Worm (Caenorhabditis elegans) whole organism, L4 larva: ENCODE results near the gene B0252.5.

Experiments
- D1046.2 ChIP-seq: fragments of 200-800 bp; sonication (Bioruptor generic); IDR thresholded peaks from 2 replicates; pipeline ENCODE4 v1.3.6; 2022; ENCODE audit warnings: missing genetic modification characterization, missing compliant biosample characterization
- F37D6.2 ChIP-seq: sonication (generic microtip); optimal IDR thresholded peaks from 2 replicates; lab custom pipeline; 2016; ENCODE audit warnings: mild to moderate bottlenecking, missing genetic modification characterization, missing compliant biosample characterization
- F49E8.2 ChIP-seq: sonication (generic microtip); optimal IDR thresholded peaks from 2 replicates; lab custom pipeline; 2016; ENCODE audit warnings: missing compliant biosample characterization, mild to moderate bottlenecking, missing genetic modification characterization, borderline replicate concordance
- T26A8.4 ChIP-seq: fragments of 200-800 bp; sonication (Bioruptor generic); IDR thresholded peaks from 2 replicates; pipeline ENCODE4 v1.3.6; 2022; ENCODE audit warnings: missing genetic modification characterization, missing compliant biosample characterization
- Y105C5A.15 ChIP-seq: fragments of 200-800 bp; sonication (Bioruptor generic); IDR thresholded peaks from 2 replicates; pipeline ENCODE4 v1.3.6; 2022; ENCODE audit warnings: missing genetic modification characterization, missing compliant biosample characterization
- ZK546.5 ChIP-seq, 2 experiments: sonication (generic microtip); optimal IDR thresholded peaks; 2 replicates each; lab custom pipeline; 2017; ENCODE audit warnings: missing biosample characterization in 2 of 2, missing genetic modification characterization in 2 of 2
- aha-1 ChIP-seq: fragments of 150-350 bp; peaks from one replicate; lab custom pipeline; 2014; ENCODE audit warnings: missing biosample characterization, missing genetic modification characterization
- arid-1 ChIP-seq: fragments of 200-800 bp; sonication (Bioruptor generic); conservative IDR thresholded peaks from 2 replicates; pipeline ENCODE4 v1.3.6; 2022; ENCODE audit warnings: missing genetic modification reagents, missing genetic modification characterization, missing compliant biosample characterization
- ceh-20 ChIP-seq: fragments of 200-800 bp; sonication (Bioruptor generic); IDR thresholded peaks from 2 replicates; pipeline ENCODE4 v1.3.6; 2022; ENCODE audit warnings: missing genetic modification reagents, missing genetic modification characterization, missing compliant biosample characterization
- ceh-28 ChIP-seq: fragments of 150-350 bp; optimal IDR thresholded peaks from 2 replicates; lab custom pipeline; 2014; ENCODE audit warnings: missing biosample characterization, missing genetic modification reagents, missing genetic modification characterization
- ceh-32 ChIP-seq: sonication (generic microtip); optimal IDR thresholded peaks from 2 replicates; lab custom pipeline; 2016; ENCODE audit warnings: mild to moderate bottlenecking, missing genetic modification characterization, missing compliant biosample characterization; ENCODE audit not compliant: poor library complexity
- ces-1 ChIP-seq: fragments of 150-350 bp; sonication (generic microtip); optimal IDR thresholded peaks from 4 replicates; lab custom pipeline; 2014; ENCODE audit warnings: missing biosample characterization, missing genetic modification reagents, missing genetic modification characterization
- ctbp-1 ChIP-seq: fragments of 200-800 bp; sonication (Bioruptor generic); IDR thresholded peaks from 2 replicates; pipeline ENCODE4 v1.3.6; 2022; ENCODE audit warnings: missing genetic modification reagents, missing genetic modification characterization, missing compliant biosample characterization
- daf-16 ChIP-seq, 3 experiments: sonication (generic microtip); optimal IDR thresholded peaks; 2 replicates each; lab custom pipeline; 2016 to 2017; ENCODE audit warnings: missing genetic modification characterization in 3 of 3, missing genetic modification reagents in 3 of 3, mild to moderate bottlenecking in 2 of 3, missing compliant biosample characterization in 2 of 3, missing biosample characterization in 1 of 3, moderate library complexity in 1 of 3
- daf-8 ChIP-seq: fragments of 200-800 bp; sonication (Bioruptor generic); IDR thresholded peaks from 2 replicates; pipeline ENCODE4 v1.3.6; 2022; ENCODE audit warnings: missing genetic modification characterization, missing compliant biosample characterization
- dpl-1 ChIP-seq: fragments of 150-350 bp; optimal IDR thresholded peaks from 2 replicates; lab custom pipeline; 2014; ENCODE audit warnings: missing biosample characterization, missing genetic modification reagents, missing genetic modification characterization
- duxl-1 ChIP-seq: sonication (generic microtip); optimal IDR thresholded peaks from 2 replicates; lab custom pipeline; 2016; ENCODE audit warnings: mild to moderate bottlenecking, missing genetic modification characterization, moderate library complexity, missing compliant biosample characterization; ENCODE audit not compliant: poor library complexity
- egl-27 ChIP-seq: sonication (generic microtip); optimal IDR thresholded peaks from 3 replicates; lab custom pipeline; 2017; ENCODE audit warnings: missing biosample characterization, missing genetic modification reagents, missing genetic modification characterization
- egl-43 ChIP-seq: fragments of 200-800 bp; sonication (Bioruptor generic); IDR thresholded peaks from 2 replicates; pipeline ENCODE4 v1.3.6; 2022; ENCODE audit warnings: missing genetic modification reagents, missing genetic modification characterization, missing compliant biosample characterization
- fos-1 ChIP-seq: fragments of 150-350 bp; optimal IDR thresholded peaks from 2 replicates; lab custom pipeline; 2014; ENCODE audit warnings: missing biosample characterization, missing genetic modification characterization
- gei-8 ChIP-seq: fragments of 200-800 bp; sonication (Bioruptor generic); optimal IDR thresholded peaks from 2 replicates; lab custom pipeline; 2018; ENCODE audit warnings: mild to moderate bottlenecking, missing genetic modification characterization, missing compliant biosample characterization
- jun-1 ChIP-seq: fragments of 150-350 bp; optimal IDR thresholded peaks from 2 replicates; lab custom pipeline; 2014; ENCODE audit warnings: missing biosample characterization, missing genetic modification reagents, missing genetic modification characterization
- lin-15B ChIP-seq: fragments of 150-350 bp; sonication (generic microtip); optimal IDR thresholded peaks from 3 replicates; lab custom pipeline; 2014; ENCODE audit warnings: missing biosample characterization, missing genetic modification characterization
- lin-29 ChIP-seq: fragments of 200-800 bp; sonication (Bioruptor generic); IDR thresholded peaks from 2 replicates; pipeline ENCODE4 v1.3.6; 2022; ENCODE audit warnings: missing genetic modification reagents, missing genetic modification characterization, missing compliant biosample characterization
- mdl-1 ChIP-seq, 2 experiments: fragments of 150-350 bp in 1 of 2; sonication (generic microtip) in 1 of 2; optimal IDR thresholded peaks; 2 replicates each; lab custom pipeline; 2014 to 2017; ENCODE audit warnings: missing biosample characterization in 2 of 2, missing genetic modification characterization in 2 of 2
- mep-1 ChIP-seq: fragments of 150-350 bp; sonication (generic microtip); optimal IDR thresholded peaks from 3 replicates; lab custom pipeline; 2014; ENCODE audit warnings: missing biosample characterization, missing genetic modification characterization
- mxl-2 ChIP-seq: fragments of 200-800 bp; sonication (Bioruptor generic); conservative IDR thresholded peaks from 2 replicates; pipeline ENCODE4 v1.3.6; 2022; ENCODE audit warnings: missing genetic modification reagents, missing genetic modification characterization, missing compliant biosample characterization
- nhr-41 ChIP-seq: fragments of 200-800 bp; sonication (Bioruptor generic); IDR thresholded peaks from 2 replicates; pipeline ENCODE4 v1.3.6; 2022; ENCODE audit warnings: missing genetic modification reagents, missing genetic modification characterization, missing compliant biosample characterization
- nhr-42 ChIP-seq: fragments of 200-800 bp; sonication (Bioruptor generic); IDR thresholded peaks from 2 replicates; pipeline ENCODE4 v1.3.6; 2022; ENCODE audit warnings: missing genetic modification characterization, missing compliant biosample characterization
- nhr-77 ChIP-seq: fragments of 150-350 bp; optimal IDR thresholded peaks from 2 replicates; lab custom pipeline; 2014; ENCODE audit warnings: missing biosample characterization, missing genetic modification characterization
- rbr-2 ChIP-seq: sonication (generic microtip); optimal IDR thresholded peaks from 2 replicates; lab custom pipeline; 2016; ENCODE audit warnings: missing genotype, missing genetic modification characterization, missing compliant biosample characterization
- sdz-12 ChIP-seq: fragments of 200-800 bp; sonication (Bioruptor generic); optimal IDR thresholded peaks from 2 replicates; lab custom pipeline; 2018; ENCODE audit warnings: mild to moderate bottlenecking, missing genetic modification characterization, missing compliant biosample characterization
- spr-1 ChIP-seq: sonication (generic microtip); optimal IDR thresholded peaks from 2 replicates; lab custom pipeline; 2016; ENCODE audit warnings: mild to moderate bottlenecking, missing genetic modification characterization, missing compliant biosample characterization
- tra-1 ChIP-seq: fragments of 200-800 bp; sonication (Bioruptor generic); IDR thresholded peaks from 2 replicates; pipeline ENCODE4 v1.3.6; 2022; ENCODE audit warnings: missing genetic modification reagents, missing genetic modification characterization, missing compliant biosample characterization
- unc-62 ChIP-seq, 3 experiments: fragments of 150-350 bp in 1 of 3; sonication (generic microtip); optimal IDR thresholded peaks in 2 of 3; peaks in 1 of 3; 1 replicate in 1 of 3; 2 replicates in 2 of 3; lab custom pipeline; 2014 to 2017; ENCODE audit warnings: missing biosample characterization in 3 of 3, missing genetic modification characterization in 3 of 3, missing genetic modification reagents in 3 of 3, missing genotype in 1 of 3
- vab-7 ChIP-seq: fragments of 200-800 bp; sonication (Bioruptor generic); IDR thresholded peaks from 2 replicates; pipeline ENCODE4 v1.3.6; 2022; ENCODE audit warnings: missing genetic modification reagents, missing genetic modification characterization, missing compliant biosample characterization
- zfp-2 ChIP-seq: sonication (generic microtip); optimal IDR thresholded peaks from 2 replicates; lab custom pipeline; 2016; ENCODE audit warnings: mild to moderate bottlenecking, missing genetic modification characterization, missing compliant biosample characterization
- zip-2 ChIP-seq: fragments of 150-350 bp; optimal IDR thresholded peaks from 2 replicates; lab custom pipeline; 2014; ENCODE audit warnings: missing biosample characterization, missing genetic modification characterization

The B0252.5 gene

ce11 chrII:6943299-6944051 is 24.8 kb upstream of the B0252.5 start (continued):
- TF ChIP-seq mdl-1 (tag; optimal IDR thresholded peaks at IDR 0.05; lab: Kevin White, UChicago) (no peak), nhr-41 (GFP tag; lab: Robert Waterston, UW) (no peak), dpl-1 (peak; percentile 7), F49E8.2 (tag; lab: Kevin White, UChicago) (no peak), D1046.2 (no peak), ceh-20 (GFP tag; lab: Robert Waterston, UW) (no peak), duxl-1 (tag; lab: Kevin White, UChicago) (no peak), Y105C5A.15 (GFP tag; lab: Robert Waterston, UW) (no peak), lin-29 (GFP tag; lab: Robert Waterston, UW) (no peak), vab-7 (0 out of 2 replicates have a peak, but pooled peaks have one; percentile 37), rbr-2 (tag; lab: Kevin White, UChicago) (peak; percentile 61), lin-15B (tag; lab: Kevin White, UChicago) (no peak), sdz-12 (GFP tag; lab: Kevin White, UChicago) (no peak), T26A8.4 (no peak), ceh-28 (tag; lab: Kevin White, UChicago) (no peak), nhr-77 (tag; lab: Kevin White, UChicago) (peak; percentile 43), daf-16 (GFP tag; optimal IDR thresholded peaks at IDR 0.05; lab: Kevin White, UChicago) (no peak), daf-16 (tag; optimal IDR thresholded peaks at IDR 0.05; lab: Kevin White, UChicago) (peak; percentile 73), jun-1 (no peak), spr-1 (tag; lab: Kevin White, UChicago) (peak; percentile 16), ceh-32 (tag; lab: Kevin White, UChicago) (no peak), ces-1 (no peak), fos-1 (no peak), mxl-2 (GFP tag; lab: Robert Waterston, UW) (no peak), gei-8 (GFP tag; lab: Kevin White, UChicago) (no peak), unc-62 (GFP tag; optimal IDR thresholded peaks at IDR 0.05 in 1 of 2; lab: Kevin White, UChicago) (peak in 1 of 2 experiments; percentile 33), unc-62 (tag; optimal IDR thresholded peaks at IDR 0.05; lab: Kevin White, UChicago) (no peak), ZK546.5 (tag; optimal IDR thresholded peaks at IDR 0.05; lab: Kevin White, UChicago) (no peak), mep-1 (peak; percentile 30), tra-1 (GFP tag; lab: Robert Waterston, UW) (no peak)

- TF ChIP-seq daf-8 (no peak), F37D6.2 (tag; lab: Kevin White, UChicago) (no peak), aha-1 (no peak), ZK546.5 (tag; optimal IDR thresholded peaks at IDR 0.05; lab: Kevin White, UChicago) (no peak), zip-2 (tag; lab: Kevin White, UChicago) (no peak), mdl-1 (tag; optimal IDR thresholded peaks at IDR 0.05; lab: Kevin White, UChicago) (no peak), nhr-77 (tag; lab: Kevin White, UChicago) (no peak), egl-43 (GFP tag; lab: Robert Waterston, UW) (no peak), unc-62 (GFP tag; optimal IDR thresholded peaks at IDR 0.05 in 1 of 2; lab: Kevin White, UChicago) (no peak), unc-62 (tag; optimal IDR thresholded peaks at IDR 0.05; lab: Kevin White, UChicago) (no peak), arid-1 (GFP tag; lab: Robert Waterston, UW) (no peak), nhr-41 (GFP tag; lab: Robert Waterston, UW) (no peak), zfp-2 (tag; lab: Kevin White, UChicago) (no peak), ctbp-1 (GFP tag; lab: Robert Waterston, UW) (no peak), egl-27 (tag; lab: Kevin White, UChicago) (no peak), dpl-1 (no peak), nhr-42 (GFP tag; lab: Robert Waterston, UW) (no peak)
Observed at ce11 chrII:6941520-6941919, 22.8 kb upstream of the B0252.5 start.
